Fruit fly (Drosophila melanogaster) whole organism, embryonic: ENCODE measurements around the gene Cpr92A.

ENCODE experiments used
- Adf1 ChIP-seq: fragments of 200-800 bp; sonication (Bioruptor generic); IDR thresholded peaks from 2 replicates; pipeline ENCODE4 v1.3.6; 2022; ENCODE audit warnings: missing biosample characterization, missing genetic modification characterization
- Atf6 ChIP-seq: fragments of 200-800 bp; sonication (Bioruptor generic); IDR thresholded peaks from 2 replicates; pipeline ENCODE4 v1.3.6; 2022; ENCODE audit warnings: missing biosample characterization, missing genetic modification characterization
- BEAF-32 ChIP-seq: fragments of 200-800 bp; sonication (Bioruptor generic); optimal IDR thresholded peaks from 3 replicates; lab custom pipeline; 2017; ENCODE audit warnings: missing biosample characterization, missing genetic modification characterization, mild to moderate bottlenecking, moderate library complexity, missing genetic modification reagents
- CG10543 ChIP-seq: fragments of 200-800 bp; sonication (Bioruptor generic); optimal IDR thresholded peaks from 3 replicates; lab custom pipeline; 2017; ENCODE audit warnings: missing biosample characterization, mild to moderate bottlenecking, missing genetic modification characterization, moderate library complexity
- CG12299 ChIP-seq: fragments of 200-800 bp; sonication (Bioruptor generic); optimal IDR thresholded peaks from 2 replicates; lab custom pipeline; 2018; ENCODE audit warnings: missing biosample characterization, mild to moderate bottlenecking, missing genetic modification characterization
- CG15269 ChIP-seq: fragments of 200-800 bp; sonication (Bioruptor generic); optimal IDR thresholded peaks from 2 replicates; lab custom pipeline; 2018; ENCODE audit warnings: missing biosample characterization, mild to moderate bottlenecking, missing genetic modification characterization, moderate library complexity
- CG1602 ChIP-seq: fragments of 200-800 bp; sonication (Bioruptor generic); optimal IDR thresholded peaks from 3 replicates; lab custom pipeline; 2016; ENCODE audit warnings: missing biosample characterization, missing genetic modification characterization
- CG18619 ChIP-seq: fragments of 200-800 bp; sonication (Bioruptor generic); optimal IDR thresholded peaks from 3 replicates; lab custom pipeline; 2017; ENCODE audit warnings: missing biosample characterization, mild to moderate bottlenecking, missing genetic modification characterization
- CG2199 ChIP-seq: fragments of 200-800 bp; sonication (Bioruptor generic); IDR thresholded peaks from 3 replicates; pipeline ENCODE4 v1.3.6; 2022; ENCODE audit warnings: missing biosample characterization, missing genetic modification characterization
- CG31224 ChIP-seq: fragments of 200-800 bp; sonication (Bioruptor generic); IDR thresholded peaks from 2 replicates; pipeline ENCODE4 v1.3.6; 2022; ENCODE audit warnings: missing biosample characterization, missing genetic modification characterization
- CG34376 ChIP-seq: fragments of 200-800 bp; sonication (Bioruptor generic); optimal IDR thresholded peaks from 2 replicates; lab custom pipeline; 2018; ENCODE audit warnings: missing biosample characterization, mild to moderate bottlenecking, missing genetic modification characterization
- CG3726 ChIP-seq: fragments of 200-800 bp; sonication (Bioruptor generic); IDR thresholded peaks from 3 replicates; pipeline ENCODE4, ENCODE4 v1.3.6; 2022; ENCODE audit warnings: missing biosample characterization, missing genetic modification characterization
- CG42726 ChIP-seq: fragments of 200-800 bp; sonication (Bioruptor generic); IDR thresholded peaks from 2 replicates; pipeline ENCODE4 v1.3.6; 2022; ENCODE audit warnings: missing biosample characterization, missing genetic modification characterization; ENCODE audit not compliant: partially characterized antibody
- CG4404 ChIP-seq: fragments of 200-800 bp; sonication (Bioruptor generic); IDR thresholded peaks from 2 replicates; pipeline ENCODE4 v1.3.6; 2022; ENCODE audit warnings: missing biosample characterization, missing genetic modification characterization
- CG6689 ChIP-seq: fragments of 200-800 bp; sonication (Bioruptor generic); IDR thresholded peaks from 2 replicates; pipeline ENCODE4 v1.3.6; 2022; ENCODE audit warnings: missing biosample characterization, missing genetic modification characterization
- CG6854 ChIP-seq: fragments of 200-800 bp; sonication (Bioruptor generic); optimal IDR thresholded peaks from 3 replicates; lab custom pipeline; 2017; ENCODE audit warnings: missing biosample characterization, mild to moderate bottlenecking, missing genetic modification characterization
- CG7271 ChIP-seq: fragments of 200-800 bp; sonication (Bioruptor generic); optimal IDR thresholded peaks from 2 replicates; lab custom pipeline; 2018; ENCODE audit warnings: missing biosample characterization, mild to moderate bottlenecking, missing genetic modification characterization, moderate library complexity
- Camta ChIP-seq: fragments of 200-800 bp; sonication (Bioruptor generic); optimal IDR thresholded peaks from 2 replicates; lab custom pipeline; 2016; ENCODE audit warnings: missing biosample characterization, missing genetic modification characterization
- D ChIP-seq, 2 experiments: fragments of 200-800 bp in 1 of 2; fragments of >200 bp in 1 of 2; sonication (Bioruptor generic) in 1 of 2; optimal IDR thresholded peaks; 2 replicates in 1 of 2; 3 replicates in 1 of 2; lab custom pipeline; 2017; ENCODE audit warnings: mild to moderate bottlenecking in 1 of 2, missing biosample characterization in 1 of 2, missing genetic modification characterization in 1 of 2, missing genetic modification reagents in 1 of 2
- Dbx ChIP-seq: fragments of 200-800 bp; sonication (Bioruptor generic); IDR thresholded peaks from 3 replicates; pipeline ENCODE4 v1.3.6; 2022; ENCODE audit warnings: missing biosample characterization, missing genetic modification characterization
- Dfd ChIP-seq, 2 experiments: fragments of >200 bp; optimal IDR thresholded peaks; 2 replicates each; lab custom pipeline; 2017; ENCODE audit warnings: missing biosample characterization in 2 of 2, missing genetic modification characterization in 2 of 2
- Dp ChIP-seq: fragments of 200-800 bp; sonication (Bioruptor generic); optimal IDR thresholded peaks from 2 replicates; lab custom pipeline; 2018; ENCODE audit warnings: missing biosample characterization, mild to moderate bottlenecking, missing genetic modification characterization, moderate library complexity
- Ets65A ChIP-seq: fragments of 200-800 bp; sonication (Bioruptor generic); peaks from one replicate; lab custom pipeline; 2016; ENCODE audit warnings: missing biosample characterization, missing genetic modification characterization
- Hey ChIP-seq: fragments of 200-800 bp; sonication (Bioruptor generic); optimal IDR thresholded peaks from 3 replicates; lab custom pipeline; 2018; ENCODE audit warnings: missing biosample characterization, mild to moderate bottlenecking, missing genetic modification characterization
- Hr78 ChIP-seq, 2 experiments: fragments of 200-800 bp in 1 of 2; fragments of >200 bp in 1 of 2; sonication (Bioruptor generic) in 1 of 2; optimal IDR thresholded peaks; 2 replicates each; lab custom pipeline; 2017 to 2019; ENCODE audit warnings: missing biosample characterization in 2 of 2, missing genetic modification characterization in 2 of 2, mild to moderate bottlenecking in 1 of 2, moderate library complexity in 1 of 2
- Lim3 ChIP-seq: fragments of 200-800 bp; sonication (Bioruptor generic); IDR thresholded peaks from 2 replicates; pipeline ENCODE4 v1.3.6; 2022; ENCODE audit warnings: missing biosample characterization, missing genetic modification characterization
- NC2β ChIP-seq: fragments of 200-800 bp; sonication (Bioruptor generic); optimal IDR thresholded peaks from 2 replicates; lab custom pipeline; 2016; ENCODE audit warnings: missing biosample characterization, missing genetic modification characterization
- Nf-YB ChIP-seq: fragments of 200-800 bp; sonication (Bioruptor generic); optimal IDR thresholded peaks from 3 replicates; lab custom pipeline; 2019; ENCODE audit warnings: missing biosample characterization, mild to moderate bottlenecking, missing genetic modification characterization, moderate library complexity
- Ptx1 ChIP-seq: fragments of 200-800 bp; sonication (Bioruptor generic); IDR thresholded peaks from 2 replicates; pipeline ENCODE4 v1.3.6; 2022; ENCODE audit warnings: missing biosample characterization, missing genetic modification characterization
- Rx ChIP-seq: fragments of 200-800 bp; sonication (Bioruptor generic); IDR thresholded peaks from 2 replicates; pipeline ENCODE4 v1.3.6; 2022; ENCODE audit warnings: missing biosample characterization, missing genetic modification characterization
- Sox102F ChIP-seq: fragments of 200-800 bp; sonication (Bioruptor generic); optimal IDR thresholded peaks from 2 replicates; lab custom pipeline; 2018; ENCODE audit warnings: missing biosample characterization, mild to moderate bottlenecking, missing genetic modification characterization, moderate library complexity
- Tbp ChIP-seq: fragments of >200 bp; optimal IDR thresholded peaks from 2 replicates; lab custom pipeline; 2018; ENCODE audit warnings: missing biosample characterization, missing genetic modification characterization
- ap ChIP-seq: fragments of 200-800 bp; sonication (Bioruptor generic); IDR thresholded peaks from 2 replicates; pipeline ENCODE4 v1.3.6; 2022; ENCODE audit warnings: missing biosample characterization, missing genetic modification characterization
- bigmax ChIP-seq: fragments of 200-800 bp; sonication (Bioruptor generic); optimal IDR thresholded peaks from 2 replicates; lab custom pipeline; 2018; ENCODE audit warnings: missing biosample characterization, mild to moderate bottlenecking, missing genetic modification characterization
- da ChIP-seq: fragments of 200-800 bp; sonication (Bioruptor generic); optimal IDR thresholded peaks from 2 replicates; lab custom pipeline; 2016; ENCODE audit warnings: missing biosample characterization, missing genetic modification characterization
- dimm ChIP-seq: fragments of 200-800 bp; sonication (Bioruptor generic); IDR thresholded peaks from 2 replicates; pipeline ENCODE4 v1.3.6; 2022; ENCODE audit warnings: missing biosample characterization, missing genetic modification characterization
- dmrt11E ChIP-seq: fragments of 200-800 bp; sonication (Bioruptor generic); optimal IDR thresholded peaks from 3 replicates; lab custom pipeline; 2018; ENCODE audit warnings: missing biosample characterization, mild to moderate bottlenecking, missing genetic modification characterization, moderate library complexity
- gem ChIP-seq: fragments of 200-800 bp; sonication (Bioruptor generic); optimal IDR thresholded peaks from 2 replicates; lab custom pipeline; 2019; ENCODE audit warnings: missing biosample characterization, mild to moderate bottlenecking, missing genetic modification characterization, moderate library complexity
- gt ChIP-seq: fragments of 200-800 bp; sonication (Bioruptor generic); IDR thresholded peaks from 2 replicates; pipeline ENCODE4 v1.3.6; 2022; ENCODE audit warnings: missing biosample characterization, missing genetic modification characterization
- ham ChIP-seq: fragments of 200-800 bp; sonication (Bioruptor generic); IDR thresholded peaks from 2 replicates; pipeline ENCODE4 v1.3.6; 2022; ENCODE audit warnings: missing biosample characterization, missing genetic modification characterization
- hkb ChIP-seq, 2 experiments: fragments of 200-800 bp in 1 of 2; fragments of >200 bp in 1 of 2; sonication (Bioruptor generic) in 1 of 2; IDR thresholded peaks in 1 of 2; optimal IDR thresholded peaks in 1 of 2; 2 replicates each; pipeline versions ENCODE4 v1.3.6 to Lab custom; 2017 to 2022; ENCODE audit warnings: missing biosample characterization in 1 of 2, missing genetic modification characterization in 1 of 2
- insv ChIP-seq, 2 experiments: fragments of 200-800 bp; sonication (Bioruptor generic); optimal IDR thresholded peaks; 3 replicates each; lab custom pipeline; 2016 to 2018; ENCODE audit warnings: missing biosample characterization in 2 of 2, missing genetic modification characterization in 2 of 2
- lmd ChIP-seq: fragments of 200-800 bp; sonication (Bioruptor generic); IDR thresholded peaks from 2 replicates; pipeline ENCODE4 v1.3.6; 2022; ENCODE audit warnings: missing biosample characterization, missing genetic modification characterization
- lola ChIP-seq, 3 experiments: fragments of >200 bp in 2 of 3; fragments of 200-800 bp in 1 of 3; sonication (Bioruptor generic) in 1 of 3; optimal IDR thresholded peaks; 2 replicates each; lab custom pipeline; 2017 to 2019; ENCODE audit warnings: missing biosample characterization in 3 of 3, missing genetic modification characterization in 3 of 3, mild to moderate bottlenecking in 1 of 3, moderate library complexity in 1 of 3
- luna ChIP-seq: fragments of 200-800 bp; sonication (Bioruptor generic); optimal IDR thresholded peaks from 2 replicates; lab custom pipeline; 2016; ENCODE audit warnings: missing biosample characterization, missing genetic modification characterization
- row ChIP-seq: fragments of 200-800 bp; sonication (Bioruptor generic); IDR thresholded peaks from 3 replicates; pipeline ENCODE4 v1.3.6; 2022; ENCODE audit warnings: missing biosample characterization, missing genetic modification characterization
- schlank ChIP-seq: fragments of 200-800 bp; sonication (Bioruptor generic); optimal IDR thresholded peaks from 2 replicates; lab custom pipeline; 2018; ENCODE audit warnings: missing biosample characterization, mild to moderate bottlenecking, missing genetic modification characterization
- tgo ChIP-seq: fragments of 200-800 bp; sonication (Bioruptor generic); IDR thresholded peaks from 3 replicates; pipeline ENCODE4 v1.3.6; 2022; ENCODE audit warnings: missing biosample characterization, missing genetic modification characterization
- trem ChIP-seq: fragments of 200-800 bp; optimal IDR thresholded peaks from 3 replicates; lab custom pipeline; 2019; ENCODE audit warnings: missing biosample characterization, mild to moderate bottlenecking, missing genetic modification characterization, moderate library complexity
- usp ChIP-seq: fragments of >200 bp; optimal IDR thresholded peaks from 2 replicates; lab custom pipeline; 2017; ENCODE audit warnings: missing biosample characterization, missing genetic modification characterization

The Cpr92A gene

DNA sequence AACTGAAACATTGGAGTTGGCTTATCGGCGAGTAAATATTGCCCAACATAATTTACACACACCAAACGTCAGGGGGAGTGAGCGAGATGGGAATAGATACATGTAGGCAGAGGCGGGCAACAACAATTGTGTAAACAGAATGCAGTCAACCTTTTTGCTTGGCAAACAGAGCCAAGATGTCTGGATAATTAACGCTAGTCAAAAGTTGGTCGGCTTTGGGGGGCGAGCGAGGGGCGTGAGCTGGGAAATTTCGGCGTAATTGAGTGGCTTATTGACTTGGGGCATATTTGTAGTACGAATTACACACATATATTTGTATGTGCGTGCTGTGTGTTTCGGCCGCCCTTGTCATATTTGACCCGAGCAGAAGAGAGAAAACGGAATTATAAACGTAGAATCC, 13.9 kb downstream of the Cpr92A start (continued):
- peak in 1 of 2 experiments; percentile 52 for TF ChIP-seq insv (GFP tag; optimal IDR thresholded peaks at IDR 0.05; lab: Kevin White, UChicago)
- peak; percentile 61; the same call in 1 of the 2 replicates for TF ChIP-seq Atf6 (GFP tag; lab: Robert Waterston, UW)
- TF ChIP-seq luna (GFP tag; lab: Kevin White, UChicago): no peak
- peak; percentile 70 for TF ChIP-seq Nf-YB (GFP tag; lab: Kevin White, UChicago)
- peak; percentile 59 for TF ChIP-seq CG6689 (GFP tag; lab: Robert Waterston, UW)
- TF ChIP-seq usp: no peak
- TF ChIP-seq Hr78 (GFP tag; optimal IDR thresholded peaks at IDR 0.05; lab: Kevin White, UChicago): peak in 1 of 2 experiments; percentile 85
- no peak for TF ChIP-seq ham (GFP tag; lab: Robert Waterston, UW)
- TF ChIP-seq lmd (GFP tag; lab: Robert Waterston, UW): 0 out of 2 replicates have a peak, but pooled peaks have one; percentile 13
- no peak for TF ChIP-seq gt (GFP tag; lab: Robert Waterston, UW)
- TF ChIP-seq Hey: peak; percentile 73
- peak; percentile 35; the same call in 1 of the 2 replicates for TF ChIP-seq Rx (GFP tag; lab: Robert Waterston, UW)
- peak; percentile 88 for TF ChIP-seq CG18619 (GFP tag; lab: Kevin White, UChicago)
- peak; percentile 72; the same call in 1 of the 3 replicates for TF ChIP-seq CG3726 (GFP tag; lab: Robert Waterston, UW)
- no peak for TF ChIP-seq Dbx
- peak; percentile 74 for TF ChIP-seq da (GFP tag; lab: Kevin White, UChicago)
- peak; percentile 44 for TF ChIP-seq schlank (tag; lab: Kevin White, UChicago)
- TF ChIP-seq NC2β (GFP tag; lab: Kevin White, UChicago): peak; percentile 88
- TF ChIP-seq Ets65A (GFP tag; lab: Kevin White, UChicago): peak; percentile 74
- TF ChIP-seq Adf1 (GFP tag; lab: Robert Waterston, UW): no peak
- TF ChIP-seq CG34376 (GFP tag; lab: Kevin White, UChicago): peak; percentile 50
- TF ChIP-seq CG42726: no peak
- peak; percentile 40; the same call in 2 of the 3 replicates for TF ChIP-seq tgo (GFP tag; lab: Robert Waterston, UW)
- no peak; the same call in 1 of the 2 replicates for TF ChIP-seq Ptx1
- TF ChIP-seq CG4404 (GFP tag; lab: Robert Waterston, UW): no peak
- peak; percentile 83 for TF ChIP-seq Camta (GFP tag; lab: Kevin White, UChicago)
- peak; percentile 83 for TF ChIP-seq CG10543 (GFP tag; lab: Kevin White, UChicago)
- TF ChIP-seq CG12299: peak; percentile 85
- peak; percentile 9; the same call in 1 of the 2 replicates for TF ChIP-seq dimm (GFP tag; lab: Robert Waterston, UW)
- peak; percentile 82 for TF ChIP-seq gem (tag; lab: Kevin White, UChicago)
- TF ChIP-seq CG2199 (GFP tag; lab: Robert Waterston, UW): peak; percentile 64; the same call in 1 of the 3 replicates
- no peak for TF ChIP-seq Dp
- TF ChIP-seq Sox102F: peak; percentile 74
- TF ChIP-seq CG7271 (tag; lab: Kevin White, UChicago): peak; percentile 74
- peak; percentile 65 for TF ChIP-seq ap (GFP tag; lab: Robert Waterston, UW)
- TF ChIP-seq Lim3 (GFP tag; lab: Robert Waterston, UW): peak; percentile 41; the same call in 1 of the 2 replicates
- peak; percentile 90 for TF ChIP-seq dmrt11E (tag; lab: Kevin White, UChicago)
- TF ChIP-seq lola (GFP tag; optimal IDR thresholded peaks at IDR 0.05; lab: Kevin White, UChicago): peak in 1 of 3 experiments; percentile 90
- no peak for TF ChIP-seq hkb (optimal IDR thresholded peaks at IDR 0.05; lab: Kevin White, UChicago)
- peak; percentile 83 for TF ChIP-seq hkb (GFP tag; IDR thresholded peaks at IDR 0.05; lab: Robert Waterston, UW)
- TF ChIP-seq Tbp: no peak
- no peak for TF ChIP-seq CG31224 (GFP tag; lab: Robert Waterston, UW)
- TF ChIP-seq CG6854: peak; percentile 84
- TF ChIP-seq Dfd (GFP tag; optimal IDR thresholded peaks at IDR 0.05; lab: Kevin White, UChicago): no peak
- TF ChIP-seq BEAF-32 (GFP tag; lab: Kevin White, UChicago): no peak
- TF ChIP-seq CG1602 (GFP tag; lab: Kevin White, UChicago): peak; percentile 81
- no peak for TF ChIP-seq CG15269 (tag; lab: Kevin White, UChicago)
- TF ChIP-seq bigmax (GFP tag; lab: Kevin White, UChicago): peak; percentile 65
- peak; percentile 79 for TF ChIP-seq trem (tag; lab: Kevin White, UChicago)
- TF ChIP-seq D (optimal IDR thresholded peaks at IDR 0.05; lab: Kevin White, UChicago): no peak
- peak; percentile 93 for TF ChIP-seq D (GFP tag; optimal IDR thresholded peaks at IDR 0.05; lab: Kevin White, UChicago)
- no peak for TF ChIP-seq row (GFP tag; lab: Robert Waterston, UW)
